Fruit fly (Drosophila melanogaster) whole organism, embryonic: ENCODE measurements around the gene CG13949.
A peak's percentile ranks its signal among the peaks of the same experiment; 100 is the strongest.

Experiments used
- B-H2 ChIP-seq: fragments of 200-800 bp; sonication (Bioruptor generic); optimal IDR thresholded peaks from 2 replicates; lab custom pipeline; 2018; ENCODE audit warnings: missing biosample characterization, mild to moderate bottlenecking, missing genetic modification characterization
- CG10209 ChIP-seq: fragments of 200-800 bp; sonication (Bioruptor generic); optimal IDR thresholded peaks from 3 replicates; lab custom pipeline; 2017; ENCODE audit warnings: missing biosample characterization, mild to moderate bottlenecking, missing genetic modification characterization, missing genetic modification reagents
- CG10979 ChIP-seq: fragments of 200-800 bp; sonication (Bioruptor generic); optimal IDR thresholded peaks from 2 replicates; lab custom pipeline; 2018; ENCODE audit warnings: missing biosample characterization, mild to moderate bottlenecking, missing genetic modification characterization, moderate library complexity
- CG11560 ChIP-seq: fragments of 200-800 bp; sonication (Bioruptor generic); IDR thresholded peaks from 3 replicates; pipeline ENCODE4 v1.3.6; 2022; ENCODE audit warnings: missing biosample characterization, missing genetic modification characterization
- CG11723 ChIP-seq: fragments of 200-800 bp; sonication (Bioruptor generic); optimal IDR thresholded peaks from 2 replicates; lab custom pipeline; 2017; ENCODE audit warnings: missing biosample characterization, mild to moderate bottlenecking, missing genetic modification characterization
- CG12659 ChIP-seq: fragments of 200-800 bp; sonication (Bioruptor generic); optimal IDR thresholded peaks from 3 replicates; lab custom pipeline; 2017; ENCODE audit warnings: mild to moderate bottlenecking, missing biosample characterization, missing genetic modification reagents, missing genetic modification characterization
- CG15269 ChIP-seq: fragments of 200-800 bp; sonication (Bioruptor generic); optimal IDR thresholded peaks from 2 replicates; lab custom pipeline; 2018; ENCODE audit warnings: missing biosample characterization, mild to moderate bottlenecking, missing genetic modification characterization, moderate library complexity
- CG16815 ChIP-seq: fragments of 200-800 bp; sonication (Bioruptor generic); optimal IDR thresholded peaks from 3 replicates; lab custom pipeline; 2017; ENCODE audit warnings: missing biosample characterization, mild to moderate bottlenecking, missing genetic modification characterization
- CG16863 ChIP-seq: fragments of 200-800 bp; sonication (Bioruptor generic); optimal IDR thresholded peaks from 3 replicates; lab custom pipeline; 2016; ENCODE audit warnings: missing biosample characterization, missing genetic modification characterization
- CG17568 ChIP-seq: fragments of 200-800 bp; sonication (Bioruptor generic); optimal IDR thresholded peaks from 2 replicates; lab custom pipeline; 2018; ENCODE audit warnings: missing biosample characterization, mild to moderate bottlenecking, missing genetic modification characterization, moderate library complexity
- CG17912 ChIP-seq: fragments of 200-800 bp; sonication (Bioruptor generic); optimal IDR thresholded peaks from 2 replicates; lab custom pipeline; 2018; ENCODE audit warnings: missing biosample characterization, mild to moderate bottlenecking, missing genetic modification characterization
- CG18011 ChIP-seq: fragments of 200-800 bp; sonication (Bioruptor generic); optimal IDR thresholded peaks from 2 replicates; lab custom pipeline; 2017; ENCODE audit warnings: missing biosample characterization, missing genetic modification characterization, mild to moderate bottlenecking, moderate library complexity, missing genotype
- CG31365 ChIP-seq: fragments of 200-800 bp; sonication (Bioruptor generic); optimal IDR thresholded peaks from 2 replicates; lab custom pipeline; 2018; ENCODE audit warnings: missing biosample characterization, mild to moderate bottlenecking, missing genetic modification characterization
- CG31388 ChIP-seq: fragments of 200-800 bp; sonication (Bioruptor generic); optimal IDR thresholded peaks from 2 replicates; lab custom pipeline; 2016; ENCODE audit warnings: missing biosample characterization, missing genetic modification characterization
- CG6272 ChIP-seq: fragments of 200-800 bp; sonication (Bioruptor generic); IDR thresholded peaks from 2 replicates; pipeline ENCODE4 v1.3.6; 2022; ENCODE audit warnings: missing biosample characterization, missing genetic modification characterization
- CG6689 ChIP-seq: fragments of 200-800 bp; sonication (Bioruptor generic); IDR thresholded peaks from 2 replicates; pipeline ENCODE4 v1.3.6; 2022; ENCODE audit warnings: missing biosample characterization, missing genetic modification characterization
- CG7372 ChIP-seq: fragments of 200-800 bp; sonication (Bioruptor generic); IDR thresholded peaks from 2 replicates; pipeline ENCODE4 v1.3.6; 2022; ENCODE audit warnings: missing biosample characterization, missing genetic modification characterization
- CG7745 ChIP-seq: fragments of 200-800 bp; sonication (Bioruptor generic); optimal IDR thresholded peaks from 2 replicates; lab custom pipeline; 2018; ENCODE audit warnings: missing biosample characterization, mild to moderate bottlenecking, missing genetic modification characterization, moderate library complexity
- CG8290 ChIP-seq, 3 experiments: fragments of 200-800 bp; sonication (Bioruptor generic); optimal IDR thresholded peaks; 2 replicates each; lab custom pipeline; 2016 to 2019; ENCODE audit warnings: missing biosample characterization in 3 of 3, missing genetic modification characterization in 3 of 3, mild to moderate bottlenecking in 2 of 3, moderate library complexity in 1 of 3
- CG8924 ChIP-seq: fragments of 200-800 bp; optimal IDR thresholded peaks from 3 replicates; lab custom pipeline; 2019; ENCODE audit warnings: missing biosample characterization, mild to moderate bottlenecking, missing genetic modification characterization, moderate library complexity
- CG9727 ChIP-seq: fragments of 200-800 bp; sonication (Bioruptor generic); optimal IDR thresholded peaks from 3 replicates; lab custom pipeline; 2017; ENCODE audit warnings: missing biosample characterization, mild to moderate bottlenecking, missing genetic modification characterization
- Deaf1 ChIP-seq: fragments of 200-800 bp; optimal IDR thresholded peaks from 3 replicates; lab custom pipeline; 2019; ENCODE audit warnings: missing biosample characterization, mild to moderate bottlenecking, missing genetic modification characterization, moderate library complexity
- Gsc ChIP-seq: fragments of 200-800 bp; sonication (Bioruptor generic); IDR thresholded peaks from 2 replicates; pipeline ENCODE4 v1.3.6; 2022; ENCODE audit warnings: missing biosample characterization, missing genetic modification characterization
- Mes4 ChIP-seq: fragments of 200-800 bp; sonication (Bioruptor generic); optimal IDR thresholded peaks from 2 replicates; lab custom pipeline; 2016; ENCODE audit warnings: missing biosample characterization, missing genetic modification characterization
- Mrtf ChIP-seq: fragments of 200-800 bp; sonication (Bioruptor generic); IDR thresholded peaks from 3 replicates; pipeline ENCODE4 v1.3.6; 2022; ENCODE audit warnings: missing biosample characterization, missing genetic modification characterization
- Nf-YA ChIP-seq: fragments of 200-800 bp; sonication (Bioruptor generic); IDR thresholded peaks from 2 replicates; pipeline ENCODE4 v1.3.6; 2022; ENCODE audit warnings: missing biosample characterization, missing genetic modification characterization
- Usf ChIP-seq: fragments of 200-800 bp; sonication (Bioruptor generic); optimal IDR thresholded peaks from 2 replicates; lab custom pipeline; 2017; ENCODE audit warnings: missing genotype, missing biosample characterization, missing genetic modification characterization
- abd-A ChIP-seq: fragments of 200-800 bp; sonication (Bioruptor generic); optimal IDR thresholded peaks from 3 replicates; lab custom pipeline; 2019; ENCODE audit warnings: missing biosample characterization, mild to moderate bottlenecking, missing genetic modification characterization, moderate library complexity
- ac ChIP-seq: fragments of 200-800 bp; sonication (Bioruptor generic); optimal IDR thresholded peaks from 3 replicates; lab custom pipeline; 2017; ENCODE audit warnings: missing biosample characterization, mild to moderate bottlenecking, missing genetic modification characterization
- ato ChIP-seq: fragments of 200-800 bp; sonication (Bioruptor generic); IDR thresholded peaks from 2 replicates; pipeline ENCODE4 v1.3.6; 2022; ENCODE audit warnings: missing biosample characterization, missing genetic modification characterization; ENCODE audit not compliant: partially characterized antibody
- bigmax ChIP-seq: fragments of 200-800 bp; sonication (Bioruptor generic); optimal IDR thresholded peaks from 2 replicates; lab custom pipeline; 2018; ENCODE audit warnings: missing biosample characterization, mild to moderate bottlenecking, missing genetic modification characterization
- croc ChIP-seq: fragments of 200-800 bp; sonication (Bioruptor generic); conservative IDR thresholded peaks from 3 replicates; pipeline ENCODE4 v1.3.6; 2022; ENCODE audit warnings: missing biosample characterization, missing genetic modification characterization
- dimm ChIP-seq: fragments of 200-800 bp; sonication (Bioruptor generic); IDR thresholded peaks from 2 replicates; pipeline ENCODE4 v1.3.6; 2022; ENCODE audit warnings: missing biosample characterization, missing genetic modification characterization
- dpn ChIP-seq, 2 experiments: fragments of 200-800 bp; sonication (Bioruptor generic); optimal IDR thresholded peaks; 3 replicates each; lab custom pipeline; 2016; ENCODE audit warnings: missing biosample characterization in 2 of 2, missing genetic modification characterization in 2 of 2
- en ChIP-seq: fragments of 200-800 bp; sonication (Bioruptor generic); optimal IDR thresholded peaks from 2 replicates; lab custom pipeline; 2016; ENCODE audit warnings: missing biosample characterization, missing genetic modification characterization
- fd102C ChIP-seq: fragments of 200-800 bp; sonication (Bioruptor generic); optimal IDR thresholded peaks from 2 replicates; lab custom pipeline; 2018; ENCODE audit warnings: missing biosample characterization, mild to moderate bottlenecking, missing genetic modification characterization, moderate library complexity
- gro ChIP-seq: fragments of 200-800 bp; sonication (Bioruptor generic); optimal IDR thresholded peaks from 2 replicates; lab custom pipeline; 2016; ENCODE audit warnings: missing biosample characterization, missing genetic modification characterization
- gt ChIP-seq: fragments of 200-800 bp; sonication (Bioruptor generic); IDR thresholded peaks from 2 replicates; pipeline ENCODE4 v1.3.6; 2022; ENCODE audit warnings: missing biosample characterization, missing genetic modification characterization
- lab ChIP-seq: fragments of 200-800 bp; sonication (Bioruptor generic); optimal IDR thresholded peaks from 3 replicates; lab custom pipeline; 2017; ENCODE audit warnings: missing biosample characterization, missing genetic modification characterization, mild to moderate bottlenecking, moderate library complexity, missing genetic modification reagents
- lmd ChIP-seq: fragments of 200-800 bp; sonication (Bioruptor generic); IDR thresholded peaks from 2 replicates; pipeline ENCODE4 v1.3.6; 2022; ENCODE audit warnings: missing biosample characterization, missing genetic modification characterization
- phol ChIP-seq: fragments of 200-800 bp; sonication (Bioruptor generic); optimal IDR thresholded peaks from 3 replicates; lab custom pipeline; 2018; ENCODE audit warnings: missing biosample characterization, mild to moderate bottlenecking, missing genetic modification characterization, moderate library complexity
- ranshi ChIP-seq: fragments of 200-800 bp; sonication (Bioruptor generic); IDR thresholded peaks from 2 replicates; pipeline ENCODE4 v1.3.6; 2022; ENCODE audit warnings: missing biosample characterization, missing genetic modification characterization
- row ChIP-seq: fragments of 200-800 bp; sonication (Bioruptor generic); IDR thresholded peaks from 3 replicates; pipeline ENCODE4 v1.3.6; 2022; ENCODE audit warnings: missing biosample characterization, missing genetic modification characterization
- sc ChIP-seq, 3 experiments: fragments of >200 bp in 2 of 3; fragments of 200-800 bp in 1 of 3; sonication (Bioruptor generic) in 1 of 3; optimal IDR thresholded peaks; 2 replicates in 2 of 3; 3 replicates in 1 of 3; lab custom pipeline; 2017; ENCODE audit warnings: mild to moderate bottlenecking in 1 of 3, missing biosample characterization in 1 of 3, missing genetic modification characterization in 1 of 3, missing genetic modification reagents in 1 of 3
- slou ChIP-seq: fragments of 200-800 bp; sonication (Bioruptor generic); optimal IDR thresholded peaks from 3 replicates; lab custom pipeline; 2016; ENCODE audit warnings: missing biosample characterization, missing genetic modification characterization
- sqz ChIP-seq: fragments of 200-800 bp; sonication (Bioruptor generic); optimal IDR thresholded peaks from 3 replicates; lab custom pipeline; 2018; ENCODE audit warnings: missing biosample characterization, mild to moderate bottlenecking, missing genetic modification characterization
- trh ChIP-seq: fragments of 200-800 bp; sonication (Bioruptor generic); optimal IDR thresholded peaks from 2 replicates; lab custom pipeline; 2016; ENCODE audit warnings: missing biosample characterization, missing genetic modification characterization
- wek ChIP-seq: fragments of 200-800 bp; sonication (Bioruptor generic); optimal IDR thresholded peaks from 3 replicates; lab custom pipeline; 2018; ENCODE audit warnings: missing biosample characterization, mild to moderate bottlenecking, missing genetic modification characterization, moderate library complexity
- zen ChIP-seq: fragments of 200-800 bp; sonication (Bioruptor generic); optimal IDR thresholded peaks from 3 replicates; lab custom pipeline; 2018; ENCODE audit warnings: missing biosample characterization, mild to moderate bottlenecking, missing genetic modification characterization, moderate library complexity
- zfh1 ChIP-seq: fragments of 200-800 bp; sonication (Bioruptor generic); IDR thresholded peaks from 3 replicates; pipeline ENCODE4 v1.3.6; 2022; ENCODE audit warnings: missing biosample characterization, missing genetic modification characterization

The CG13949 gene

DNA sequence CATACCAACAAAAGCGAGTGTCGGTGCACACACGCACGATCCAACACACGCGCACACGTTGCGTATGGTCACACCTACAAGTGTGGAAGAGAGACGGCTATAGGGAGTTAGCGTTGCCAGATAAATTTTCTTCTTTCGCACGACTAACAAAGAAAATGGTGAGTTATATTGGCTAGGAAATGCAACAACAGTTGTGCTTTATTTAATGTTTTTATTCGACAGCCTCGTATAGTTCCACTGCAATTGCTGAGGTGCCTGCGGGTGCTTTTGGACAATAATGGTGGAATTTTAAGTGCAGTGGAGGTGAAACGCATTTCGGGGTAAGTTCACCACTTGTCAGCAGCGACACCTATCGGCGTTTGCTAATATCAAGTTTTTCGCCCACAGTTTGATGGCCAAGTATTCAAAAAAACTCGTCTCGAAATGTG, 16.3 kb downstream of the CG13949 start (continued):
- TF ChIP-seq ranshi (GFP tag; lab: Robert Waterston, UW) (0 out of 2 replicates have a peak, but pooled peaks have one; percentile 33), CG9727 (no peak), lmd (GFP tag; lab: Robert Waterston, UW) (no peak), dpn (GFP tag; optimal IDR thresholded peaks at IDR 0.05; lab: Kevin White, UChicago) (peak in 1 of 2 experiments; percentile 14), slou (GFP tag; lab: Kevin White, UChicago) (no peak), Mrtf (GFP tag; lab: Robert Waterston, UW) (no peak), CG7745 (no peak), B-H2 (peak; percentile 30), sc (optimal IDR thresholded peaks at IDR 0.05; lab: Kevin White, UChicago) (no peak), sc (GFP tag; optimal IDR thresholded peaks at IDR 0.05; lab: Kevin White, UChicago) (no peak), CG11723 (GFP tag; lab: Kevin White, UChicago) (no peak), CG12659 (GFP tag; lab: Kevin White, UChicago) (no peak), CG11560 (tag; lab: Robert Waterston, UW) (no peak), CG17912 (no peak), CG16863 (GFP tag; lab: Kevin White, UChicago) (no peak), bigmax (GFP tag; lab: Kevin White, UChicago) (no peak), CG16815 (no peak), fd102C (GFP tag; lab: Kevin White, UChicago) (no peak), zen (no peak), CG18011 (GFP tag; lab: Kevin White, UChicago) (no peak), Deaf1 (tag; lab: Kevin White, UChicago) (peak; percentile 1), CG6272 (no peak), Usf (GFP tag; lab: Kevin White, UChicago) (no peak), Gsc (GFP tag; lab: Robert Waterston, UW) (no peak), CG7372 (no peak), CG10209 (GFP tag; lab: Kevin White, UChicago) (no peak), CG15269 (no peak), ac (GFP tag; lab: Kevin White, UChicago) (no peak), lab (no peak), CG8290 (GFP tag; optimal IDR thresholded peaks at IDR 0.05; lab: Kevin White, UChicago) (no peak), CG8290 (tag; optimal IDR thresholded peaks at IDR 0.05; lab: Kevin White, UChicago) (peak in 1 of 2 experiments; percentile 52), dimm (no peak), CG17568 (GFP tag; lab: Kevin White, UChicago) (no peak), CG6689 (GFP tag; lab: Robert Waterston, UW) (peak; percentile 43), row (GFP tag; lab: Robert Waterston, UW) (peak; percentile 8; the same call in 1 of the 3 replicates), gro (no peak), abd-A (tag; lab: Kevin White, UChicago) (no peak), phol (peak; percentile 45), Nf-YA (no peak), ato (GFP tag; lab: Robert Waterston, UW) (peak; percentile 66), croc (GFP tag; lab: Robert Waterston, UW) (no peak), CG31388 (GFP tag; lab: Kevin White, UChicago) (no peak), en (GFP tag; lab: Kevin White, UChicago) (no peak), zfh1 (GFP tag; lab: Robert Waterston, UW) (no peak), sqz (GFP tag; lab: Kevin White, UChicago) (no peak), CG31365 (no peak), trh (no peak), gt (GFP tag; lab: Robert Waterston, UW) (no peak), CG8924 (no peak), wek (GFP tag; lab: Kevin White, UChicago) (no peak), Mes4 (GFP tag; lab: Kevin White, UChicago) (no peak), CG10979 (tag; lab: Kevin White, UChicago) (no peak)
